Worm (Caenorhabditis elegans) whole organism, L2 larva: Measurements from ENCODE around the gene Y27F2A.8.

Experiments
- C34F6.9 ChIP-seq: fragments of 150-350 bp; optimal IDR thresholded peaks from 2 replicates; lab custom pipeline; 2014; ENCODE audit warnings: missing biosample characterization, missing genetic modification characterization
- F13H6.1 ChIP-seq: sonication (generic microtip); optimal IDR thresholded peaks from 2 replicates; lab custom pipeline; 2016; ENCODE audit warnings: missing genetic modification characterization, missing compliant biosample characterization
- Y55F3AM.14 ChIP-seq: fragments of 200-800 bp; sonication (Bioruptor generic); optimal IDR thresholded peaks from 2 replicates; lab custom pipeline; 2018; ENCODE audit warnings: mild to moderate bottlenecking, missing genetic modification characterization, missing compliant biosample characterization
- aly-2 ChIP-seq: fragments of 150-350 bp; optimal IDR thresholded peaks from 2 replicates; lab custom pipeline; 2014; ENCODE audit warnings: missing biosample characterization, missing genetic modification characterization
- blmp-1 ChIP-seq: sonication (generic microtip); optimal IDR thresholded peaks from 2 replicates; lab custom pipeline; 2017; ENCODE audit warnings: missing genetic modification characterization, mild to moderate bottlenecking, missing compliant biosample characterization, antibody characterized with exemption, moderate library complexity; ENCODE audit not compliant: insufficient read depth
- egl-27 ChIP-seq: sonication (generic microtip); optimal IDR thresholded peaks from 3 replicates; lab custom pipeline; 2017; ENCODE audit warnings: missing biosample characterization, missing genetic modification reagents, missing genetic modification characterization
- nhr-11 ChIP-seq: fragments of 150-350 bp; optimal IDR thresholded peaks from 2 replicates; lab custom pipeline; 2014; ENCODE audit warnings: missing biosample characterization, missing genetic modification characterization
- nhr-237 ChIP-seq: fragments of 150-350 bp; optimal IDR thresholded peaks from 2 replicates; lab custom pipeline; 2014; ENCODE audit warnings: missing biosample characterization, missing genetic modification characterization
- unc-39 ChIP-seq: fragments of 150-350 bp; optimal IDR thresholded peaks from 2 replicates; lab custom pipeline; 2014; ENCODE audit warnings: missing biosample characterization, missing genetic modification characterization
- ztf-4 ChIP-seq: fragments of 150-350 bp; optimal IDR thresholded peaks from 2 replicates; lab custom pipeline; 2014; ENCODE audit warnings: missing biosample characterization, missing genetic modification characterization

DNA sequence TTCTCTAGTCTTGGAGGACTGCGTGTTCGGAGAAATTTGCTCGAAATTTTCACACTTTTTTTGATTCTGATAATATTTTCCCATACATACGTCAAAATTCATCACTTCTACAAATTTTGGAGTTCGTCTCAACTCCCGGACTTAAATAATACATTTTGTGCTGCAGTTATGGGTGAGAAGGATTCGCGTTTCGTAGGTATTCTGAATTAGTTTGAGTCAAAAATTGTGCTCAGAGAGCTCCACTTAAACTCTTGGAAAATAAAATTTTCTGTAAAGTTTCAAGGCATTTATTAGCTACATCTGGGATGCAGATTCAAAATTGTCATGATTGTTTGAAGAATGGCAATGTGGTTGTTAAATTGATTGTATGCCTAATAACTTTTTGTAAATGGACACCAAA is 30.3 kb downstream of the Y27F2A.8 start, which contains the start of gene ZC239.4:
- TF ChIP-seq F13H6.1 (tag; lab: Kevin White, UChicago) (no peak), blmp-1 (tag; lab: Kevin White, UChicago) (no peak), unc-39 (tag; lab: Kevin White, UChicago) (no peak), C34F6.9 (tag; lab: Kevin White, UChicago) (no peak), nhr-237 (no peak), ztf-4 (tag; lab: Kevin White, UChicago) (no peak), aly-2 (tag; lab: Kevin White, UChicago) (no peak), nhr-11 (tag; lab: Kevin White, UChicago) (no peak), Y55F3AM.14 (GFP tag; lab: Kevin White, UChicago) (no peak), egl-27 (no peak)
